Worm (Caenorhabditis elegans): Measurements from ENCODE around the gene K02D3.2.

DNA sequence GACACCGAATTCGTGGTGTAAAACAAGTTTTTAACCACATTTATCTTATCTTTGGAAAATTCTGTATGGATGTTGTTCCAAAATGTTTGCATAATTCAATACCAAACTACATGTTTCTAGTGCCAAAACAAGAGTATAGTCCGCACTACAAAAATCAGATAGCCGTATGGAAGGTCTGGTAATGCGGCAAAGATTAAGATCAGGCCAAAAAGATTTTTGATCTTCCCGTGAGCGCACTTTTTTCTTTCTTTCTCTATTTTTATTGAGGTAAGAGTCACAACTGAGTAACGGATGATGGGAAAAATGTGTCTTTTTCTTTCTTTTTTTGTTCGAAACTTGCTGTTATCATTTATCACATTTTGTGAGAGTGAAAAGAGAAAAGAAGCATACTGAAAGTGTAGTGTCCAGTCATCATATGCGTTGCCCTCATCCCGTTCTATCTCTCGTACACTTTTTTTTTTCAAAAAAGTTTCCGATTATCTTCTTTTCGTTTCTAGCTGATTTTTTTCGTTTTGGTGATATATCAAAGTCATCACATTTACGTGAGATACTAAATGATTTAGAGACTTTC lies 32.8 kb upstream of the K02D3.2 start:
- TF ChIP-seq dpl-1 (GFP tag; optimal IDR thresholded peaks at IDR 0.05) (no peak), aly-2 (tag; optimal IDR thresholded peaks at IDR 0.05) (no peak), unc-62 (GFP tag; optimal IDR thresholded peaks at IDR 0.05 in 1 of 2) (no peak), unc-62 (tag; optimal IDR thresholded peaks at IDR 0.05) (no peak)

All from whole organism, L4 larva.